Fruit fly (Drosophila melanogaster): ENCODE measurements around the gene Ugt302E1.

Gene Ugt302E1

DNA sequence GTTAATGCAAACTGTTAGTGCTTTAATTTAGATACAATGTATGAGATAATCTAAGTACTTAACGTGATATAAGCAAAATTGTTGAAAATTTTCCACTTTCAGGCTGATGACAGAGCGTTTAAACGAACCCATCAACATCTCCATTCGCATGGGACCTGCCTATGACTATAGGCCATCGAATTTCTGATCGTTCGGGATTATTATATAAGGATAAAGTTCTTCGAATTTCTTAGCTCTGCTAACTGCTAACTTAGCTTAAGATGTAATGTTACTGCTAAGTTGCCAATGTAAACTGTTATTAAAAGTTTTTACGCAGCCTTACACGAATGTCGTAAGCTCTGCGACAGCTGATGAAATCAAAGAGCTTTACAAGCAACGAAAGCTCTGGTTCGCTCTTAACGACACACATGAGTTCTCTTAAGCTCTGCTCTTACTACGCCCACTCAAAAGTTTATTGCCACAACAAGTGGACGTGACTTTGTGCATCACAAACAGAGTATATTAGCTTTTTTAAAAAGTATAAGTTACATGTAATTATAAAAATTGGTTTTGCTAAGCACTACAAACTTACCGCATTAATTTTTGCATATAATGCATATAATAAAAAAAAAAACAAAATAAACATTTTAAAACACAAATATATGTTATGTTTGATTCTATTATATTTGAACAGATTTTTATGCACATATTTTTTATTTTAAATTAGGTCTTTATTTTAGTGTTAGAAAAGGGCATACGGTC lies 42.4 kb downstream of the Ugt302E1 start (continued):
- TF ChIP-seq sens (GFP tag) (peak; percentile 97), CG6689 (GFP tag; IDR thresholded peaks at IDR 0.05) (peak; percentile 99), Fer2 (tag; optimal IDR thresholded peaks at IDR 0.05) (peak; percentile 97), Usf (GFP tag; optimal IDR thresholded peaks at IDR 0.05) (peak; percentile 98), H15 (GFP tag; IDR thresholded peaks at IDR 0.05) (peak; percentile 97), tna (GFP tag; IDR thresholded peaks at IDR 0.05; ENCODE audit: partially characterized antibody) (no peak), Fer3 (tag; optimal IDR thresholded peaks at IDR 0.05) (peak; percentile 98), CG4820 (GFP tag; optimal IDR thresholded peaks at IDR 0.05) (peak; percentile 97), Optix (GFP tag; IDR thresholded peaks at IDR 0.05) (no peak; the same call in 2 of the 3 replicates), CG7839 (tag; optimal IDR thresholded peaks at IDR 0.05) (peak; percentile 100), en (GFP tag; optimal IDR thresholded peaks at IDR 0.05) (peak; percentile 31), Med (GFP tag) (peak; percentile 98), ab (GFP tag; optimal IDR thresholded peaks at IDR 0.05) (no peak), sens-2 (GFP tag; IDR thresholded peaks at IDR 0.05) (peak; percentile 82), CG17568 (GFP tag; optimal IDR thresholded peaks at IDR 0.05) (peak; percentile 91), vnd (GFP tag; IDR thresholded peaks at IDR 0.05; ENCODE audit: partially characterized antibody) (no peak), Elba2 (GFP tag; optimal IDR thresholded peaks at IDR 0.05) (no peak), Ets65A (GFP tag) (peak; percentile 99), gce (GFP tag; IDR thresholded peaks at IDR 0.05) (peak; percentile 96), Atf6 (GFP tag; IDR thresholded peaks at IDR 0.05) (peak; percentile 99), az2 (GFP tag; optimal IDR thresholded peaks at IDR 0.05) (peak; percentile 96), Rfx (GFP tag; IDR thresholded peaks at IDR 0.05) (peak; percentile 98), CG3726 (GFP tag; IDR thresholded peaks at IDR 0.05) (peak; percentile 96), nau (GFP tag; optimal IDR thresholded peaks at IDR 0.05) (peak; percentile 97), pb (GFP tag; optimal IDR thresholded peaks at IDR 0.05) (no peak), CG2120 (GFP tag; optimal IDR thresholded peaks at IDR 0.05) (peak; percentile 98), Gsc (GFP tag; IDR thresholded peaks at IDR 0.05) (peak; percentile 95), Bgb (GFP tag; IDR thresholded peaks at IDR 0.05; ENCODE audit: partially characterized antibody) (peak; percentile 51; the same call in 1 of the 2 replicates), CG2199 (GFP tag; IDR thresholded peaks at IDR 0.05) (peak; percentile 96), CG1529 (GFP tag; optimal IDR thresholded peaks at IDR 0.05) (peak; percentile 97), CrebB (tag; optimal IDR thresholded peaks at IDR 0.05) (peak; percentile 95), CG2889 (GFP tag; IDR thresholded peaks at IDR 0.05) (peak; percentile 96), grau (tag; optimal IDR thresholded peaks at IDR 0.05) (peak; percentile 95), amos (GFP tag; IDR thresholded peaks at IDR 0.05; ENCODE audit: partially characterized antibody) (no peak; the same call in 1 of the 2 replicates), H2.0 (GFP tag; IDR thresholded peaks at IDR 0.05) (peak; percentile 96), BtbVII (GFP tag; optimal IDR thresholded peaks at IDR 0.05) (peak; percentile 98), nmo (GFP tag; optimal IDR thresholded peaks at IDR 0.05) (peak; percentile 100), Sin3A (optimal IDR thresholded peaks at IDR 0.05) (no peak), Mes4 (GFP tag; optimal IDR thresholded peaks at IDR 0.05) (peak; percentile 80), CG8944 (GFP tag; optimal IDR thresholded peaks at IDR 0.05) (peak; percentile 78), exex (tag; optimal IDR thresholded peaks at IDR 0.05) (peak; percentile 94), sna (GFP tag; IDR thresholded peaks at IDR 0.05; ENCODE audit: partially characterized antibody) (no peak)

dm6 chr3R:11197389-11197716 lies 42.9 kb downstream of the Ugt302E1 start, which contains the start of gene cu:
TSS of gene cu (plus strand) at chr3R:11197592.
- TF ChIP-seq CG18011 (GFP tag; optimal IDR thresholded peaks at IDR 0.05) (no peak), fd3F (GFP tag; optimal IDR thresholded peaks at IDR 0.05) (no peak), CG1602 (GFP tag; optimal IDR thresholded peaks at IDR 0.05) (no peak), CG10209 (GFP tag; optimal IDR thresholded peaks at IDR 0.05) (no peak), esg (GFP tag; conservative IDR thresholded peaks at IDR 0.05) (no peak), CG4707 (GFP tag; optimal IDR thresholded peaks at IDR 0.05) (no peak), mam (GFP tag; optimal IDR thresholded peaks at IDR 0.05) (peak; percentile 90), Bgb (GFP tag; IDR thresholded peaks at IDR 0.05; ENCODE audit: partially characterized antibody) (peak; percentile 26; the same call in 1 of the 2 replicates), NfI (GFP tag; optimal IDR thresholded peaks at IDR 0.05) (no peak), Atf-2 (GFP tag; optimal IDR thresholded peaks at IDR 0.05) (no peak), en (GFP tag; optimal IDR thresholded peaks at IDR 0.05) (no peak), Dek (tag; optimal IDR thresholded peaks at IDR 0.05) (no peak), chinmo (GFP tag; IDR thresholded peaks at IDR 0.05; ENCODE audit: partially characterized antibody) (no peak)
